Worm (Caenorhabditis elegans): Measurements from ENCODE around the gene srh-171.

srh-171 gene

DNA sequence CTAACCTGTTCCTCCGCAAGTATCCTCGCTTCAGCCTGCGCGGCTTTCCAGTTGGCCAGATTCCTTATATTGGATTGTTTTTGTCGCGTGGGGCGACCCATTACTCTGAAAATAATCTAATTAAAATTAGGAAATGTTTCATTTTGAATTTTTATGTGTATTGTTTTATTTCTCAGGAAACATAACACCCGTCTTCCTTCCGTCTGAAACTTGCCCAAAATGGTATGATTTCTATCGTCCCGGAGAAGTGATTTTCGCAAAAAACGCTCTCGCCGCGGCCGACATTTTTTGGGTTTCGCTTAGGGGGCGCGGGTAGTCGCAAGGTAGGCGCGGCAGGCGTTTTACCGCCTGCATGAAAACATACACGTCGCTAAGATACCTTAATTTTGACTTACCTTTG is 20.7 kb downstream of the srh-171 start, which contains the start of gene clec-260:
Gene clec-260 (minus strand): TSS at position 101 of the 400 bp plus-strand sequence.
- TF ChIP-seq ceh-13 (GFP tag; optimal IDR thresholded peaks at IDR 0.05) (no peak), F13C5.2 (tag; optimal IDR thresholded peaks at IDR 0.05) (no peak), ama-1 (optimal IDR thresholded peaks at IDR 0.05) (no peak), sea-1 (GFP tag; conservative IDR thresholded peaks at IDR 0.05) (no peak), pes-1 (GFP tag; IDR thresholded peaks at IDR 0.05) (no peak), hnd-1 (tag; optimal IDR thresholded peaks at IDR 0.05) (no peak), hmbx-1 (tag; optimal IDR thresholded peaks at IDR 0.05) (no peak), tbx-37 (GFP tag; conservative IDR thresholded peaks at IDR 0.05) (no peak), tra-4 (tag; optimal IDR thresholded peaks at IDR 0.05) (no peak), tbx-11 (GFP tag; IDR thresholded peaks at IDR 0.05) (no peak), ceh-36 (tag; optimal IDR thresholded peaks at IDR 0.05) (no peak), aly-1 (tag; optimal IDR thresholded peaks at IDR 0.05) (no peak), flt-1 (GFP tag; IDR thresholded peaks at IDR 0.05) (no peak), ets-7 (tag; optimal IDR thresholded peaks at IDR 0.05) (no peak), scrt-1 (GFP tag; IDR thresholded peaks at IDR 0.05) (no peak), B0310.2 (tag; optimal IDR thresholded peaks at IDR 0.05) (no peak)

DNA sequence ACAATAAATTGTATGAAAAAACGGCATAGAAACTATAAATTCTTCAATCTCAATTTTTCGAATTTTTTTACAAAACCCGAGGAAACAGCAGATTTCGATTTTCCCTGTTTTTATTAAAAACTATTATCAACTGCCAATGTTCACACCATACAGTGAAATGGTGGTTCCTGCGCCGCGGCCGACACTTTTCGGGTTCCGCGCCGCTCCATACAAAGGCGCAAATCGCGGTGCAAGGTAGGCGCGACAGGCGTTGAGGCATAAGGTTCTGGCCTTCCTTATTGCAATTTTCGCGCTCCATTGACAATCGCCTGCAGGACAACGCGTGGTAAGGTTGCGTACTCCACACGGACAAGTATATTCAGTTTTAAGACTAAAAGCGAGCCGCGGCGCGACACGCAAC is 21.3 kb downstream of the srh-171 start:
- no peak for TF ChIP-seq ama-1 (optimal IDR thresholded peaks at IDR 0.05)
- no peak for TF ChIP-seq F13C5.2 (tag; optimal IDR thresholded peaks at IDR 0.05)
- no peak for TF ChIP-seq flt-1 (GFP tag; IDR thresholded peaks at IDR 0.05)
- no peak for TF ChIP-seq sea-1 (GFP tag; conservative IDR thresholded peaks at IDR 0.05)
- no peak for TF ChIP-seq pes-1 (GFP tag; IDR thresholded peaks at IDR 0.05)
- TF ChIP-seq ceh-13 (GFP tag; optimal IDR thresholded peaks at IDR 0.05), result no peak
- no peak for TF ChIP-seq ets-7 (tag; optimal IDR thresholded peaks at IDR 0.05)
- no peak for TF ChIP-seq tbx-37 (GFP tag; conservative IDR thresholded peaks at IDR 0.05)
- no peak for TF ChIP-seq scrt-1 (GFP tag; IDR thresholded peaks at IDR 0.05)
- TF ChIP-seq hmg-4 (GFP tag; optimal IDR thresholded peaks at IDR 0.05), result no peak
- TF ChIP-seq aly-1 (tag; optimal IDR thresholded peaks at IDR 0.05), result no peak
- TF ChIP-seq tbx-11 (GFP tag; IDR thresholded peaks at IDR 0.05), result no peak
- no peak for TF ChIP-seq B0310.2 (tag; optimal IDR thresholded peaks at IDR 0.05)
- TF ChIP-seq ceh-36 (tag; optimal IDR thresholded peaks at IDR 0.05), result no peak
- no peak for TF ChIP-seq hmbx-1 (tag; optimal IDR thresholded peaks at IDR 0.05)
- no peak for TF ChIP-seq hnd-1 (tag; optimal IDR thresholded peaks at IDR 0.05)
- TF ChIP-seq tra-4 (tag; optimal IDR thresholded peaks at IDR 0.05), result no peak

DNA sequence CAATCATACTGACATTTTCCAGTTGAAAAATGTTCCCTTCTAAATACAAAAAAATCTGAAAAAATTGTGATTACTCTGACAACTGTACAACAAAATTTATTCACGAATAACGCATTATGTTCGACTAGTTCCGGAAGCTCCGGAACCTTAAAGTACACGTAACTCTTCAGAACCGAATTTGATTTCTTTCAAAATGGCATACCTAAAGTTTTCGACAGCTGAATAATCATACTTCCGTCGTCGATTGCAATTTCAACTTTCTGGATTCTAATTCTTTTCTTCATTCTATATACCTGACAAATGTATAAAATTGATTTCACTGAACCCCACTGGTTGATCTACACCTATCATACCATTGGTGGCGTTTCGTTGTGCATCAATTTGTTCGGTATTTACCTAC is 22.2 kb downstream of the srh-171 start, which contains the start of gene sri-67:
Gene sri-67 (plus strand): TSS at position 301 of the 400 bp plus-strand sequence.
- TF ChIP-seq ceh-13 (GFP tag; optimal IDR thresholded peaks at IDR 0.05) (no peak), tra-4 (tag; optimal IDR thresholded peaks at IDR 0.05) (no peak), sea-1 (GFP tag; conservative IDR thresholded peaks at IDR 0.05) (no peak), B0310.2 (tag; optimal IDR thresholded peaks at IDR 0.05) (no peak), tbx-11 (GFP tag; IDR thresholded peaks at IDR 0.05) (no peak), scrt-1 (GFP tag; IDR thresholded peaks at IDR 0.05) (no peak), ets-7 (tag; optimal IDR thresholded peaks at IDR 0.05) (no peak), pes-1 (GFP tag; IDR thresholded peaks at IDR 0.05) (no peak), hmg-4 (GFP tag; optimal IDR thresholded peaks at IDR 0.05) (no peak), ceh-36 (tag; optimal IDR thresholded peaks at IDR 0.05) (no peak), aly-1 (tag; optimal IDR thresholded peaks at IDR 0.05) (no peak), hnd-1 (tag; optimal IDR thresholded peaks at IDR 0.05) (no peak), F13C5.2 (tag; optimal IDR thresholded peaks at IDR 0.05) (no peak), ama-1 (optimal IDR thresholded peaks at IDR 0.05) (no peak)

DNA sequence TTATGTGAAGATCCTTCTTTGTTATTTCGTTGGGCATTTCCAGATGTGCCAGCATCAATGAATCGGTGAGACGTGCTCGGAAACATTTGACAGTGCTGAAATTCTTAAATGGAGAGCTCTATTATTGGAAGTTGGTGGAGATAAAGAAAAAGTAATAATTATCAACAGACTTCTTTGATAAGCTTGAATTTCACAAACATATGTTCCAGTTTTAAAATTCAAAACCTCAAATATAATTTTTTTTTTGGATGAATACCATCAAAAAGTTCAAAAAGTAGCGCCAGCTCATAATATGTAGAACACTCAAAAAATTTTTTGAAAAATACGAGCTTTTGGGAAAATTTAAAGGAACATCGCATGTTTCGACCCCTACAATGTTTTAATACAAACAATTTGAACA is 28.6 kb downstream of the srh-171 start, which contains the start of gene Y60A3A.25:
Gene Y60A3A.25 (minus strand): TSS at position 101 of the 400 bp plus-strand sequence.
- TF ChIP-seq hnd-1 (tag; optimal IDR thresholded peaks at IDR 0.05), result no peak
- no peak for TF ChIP-seq flt-1 (GFP tag; IDR thresholded peaks at IDR 0.05)
- no peak for TF ChIP-seq F13C5.2 (tag; optimal IDR thresholded peaks at IDR 0.05)
- TF ChIP-seq ets-7 (tag; optimal IDR thresholded peaks at IDR 0.05), result no peak
- no peak for TF ChIP-seq scrt-1 (GFP tag; IDR thresholded peaks at IDR 0.05)
- TF ChIP-seq pes-1 (GFP tag; IDR thresholded peaks at IDR 0.05), result no peak
- TF ChIP-seq tra-4 (tag; optimal IDR thresholded peaks at IDR 0.05), result no peak

DNA sequence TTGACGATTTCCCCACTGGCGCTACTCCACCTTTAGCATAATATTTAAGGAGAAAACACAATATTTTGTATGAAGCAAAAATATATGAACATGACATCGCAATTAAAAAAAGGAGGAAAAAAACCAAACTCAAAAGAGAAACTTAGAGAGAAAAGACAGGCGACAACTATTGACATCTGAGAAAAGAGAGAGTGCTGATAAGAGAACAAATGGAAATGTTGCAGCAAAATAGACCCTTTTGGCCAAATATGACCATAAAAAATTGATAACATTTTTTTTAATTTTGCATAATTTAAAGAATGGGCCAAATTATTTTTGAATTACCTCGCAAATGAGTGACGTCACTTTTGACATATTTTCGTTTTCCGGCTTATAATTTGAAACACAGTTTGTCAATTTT is 29.2 kb downstream of the srh-171 start:
- TF ChIP-seq hnd-1 (tag; optimal IDR thresholded peaks at IDR 0.05) (no peak), pes-1 (GFP tag; IDR thresholded peaks at IDR 0.05) (no peak), ceh-13 (GFP tag; optimal IDR thresholded peaks at IDR 0.05) (no peak), F13C5.2 (tag; optimal IDR thresholded peaks at IDR 0.05) (no peak), tbx-37 (GFP tag; conservative IDR thresholded peaks at IDR 0.05) (no peak), ama-1 (optimal IDR thresholded peaks at IDR 0.05) (no peak), sea-1 (GFP tag; conservative IDR thresholded peaks at IDR 0.05) (no peak), hmg-4 (GFP tag; optimal IDR thresholded peaks at IDR 0.05) (no peak), scrt-1 (GFP tag; IDR thresholded peaks at IDR 0.05) (no peak), hmbx-1 (tag; optimal IDR thresholded peaks at IDR 0.05) (no peak), B0310.2 (tag; optimal IDR thresholded peaks at IDR 0.05) (no peak), tbx-11 (GFP tag; IDR thresholded peaks at IDR 0.05) (no peak), flt-1 (GFP tag; IDR thresholded peaks at IDR 0.05) (no peak), aly-1 (tag; optimal IDR thresholded peaks at IDR 0.05) (no peak), tra-4 (tag; optimal IDR thresholded peaks at IDR 0.05) (no peak), ets-7 (tag; optimal IDR thresholded peaks at IDR 0.05) (no peak)

DNA sequence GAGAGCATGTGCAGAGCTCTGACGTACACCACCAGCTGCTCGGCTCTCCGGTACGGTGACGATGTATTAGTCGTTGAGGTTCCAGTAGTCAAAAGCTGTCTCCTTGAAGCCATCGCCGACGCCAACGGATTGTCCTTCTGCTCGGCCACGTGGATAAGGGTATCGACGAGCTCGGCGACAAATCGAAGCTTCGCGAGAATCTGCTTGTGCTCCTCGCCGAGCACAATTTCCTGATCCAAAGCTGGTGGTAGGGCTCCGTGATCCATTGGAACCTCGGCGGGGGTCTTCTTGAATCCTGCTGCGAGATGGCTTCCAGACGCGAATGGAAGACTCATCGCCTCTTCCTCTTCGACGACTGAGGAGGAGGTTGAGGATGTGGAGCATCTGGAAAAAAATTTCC is 32.0 kb downstream of the srh-171 start:
- no peak for TF ChIP-seq ceh-36 (tag; optimal IDR thresholded peaks at IDR 0.05)
- TF ChIP-seq aly-1 (tag; optimal IDR thresholded peaks at IDR 0.05), result no peak
- no peak for TF ChIP-seq scrt-1 (GFP tag; IDR thresholded peaks at IDR 0.05)
- TF ChIP-seq hmg-4 (GFP tag; optimal IDR thresholded peaks at IDR 0.05), result no peak
- no peak for TF ChIP-seq tbx-11 (GFP tag; IDR thresholded peaks at IDR 0.05)
- TF ChIP-seq ceh-13 (GFP tag; optimal IDR thresholded peaks at IDR 0.05), result no peak
- no peak for TF ChIP-seq tra-4 (tag; optimal IDR thresholded peaks at IDR 0.05)

DNA sequence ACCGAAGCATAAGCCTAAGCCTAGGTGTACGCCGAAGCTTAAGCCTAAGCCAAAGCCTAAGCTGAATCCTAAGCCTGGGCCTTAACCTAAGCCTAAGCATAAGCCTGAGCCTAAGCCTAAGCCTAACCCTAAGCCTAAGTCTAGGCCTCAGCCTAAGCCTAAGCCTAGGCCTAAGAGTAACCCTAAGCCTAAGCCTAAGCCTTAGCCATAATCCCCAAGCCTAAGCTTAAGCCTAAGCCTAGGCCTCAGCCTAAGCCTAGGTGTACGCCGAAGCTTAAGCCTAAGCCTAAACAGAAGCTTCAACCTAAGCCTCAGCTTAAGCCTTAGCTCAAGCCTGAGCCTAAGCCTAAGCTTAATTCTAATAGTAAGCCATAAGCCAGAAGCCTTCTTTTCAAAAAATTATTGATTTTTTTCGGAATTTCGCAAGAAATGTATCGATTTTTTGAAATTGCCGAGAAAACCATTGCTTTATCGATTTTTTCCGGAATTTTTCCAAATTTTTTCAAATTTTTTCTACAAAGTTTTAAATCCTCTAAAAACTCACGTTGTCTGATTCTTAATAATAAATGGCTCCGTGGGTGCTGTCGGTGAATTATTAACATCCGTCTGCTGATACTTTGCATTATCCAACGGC is 32.8 kb downstream of the srh-171 start:
- TF ChIP-seq ceh-13 (GFP tag; optimal IDR thresholded peaks at IDR 0.05) (no peak), pes-1 (GFP tag; IDR thresholded peaks at IDR 0.05) (no peak), ama-1 (optimal IDR thresholded peaks at IDR 0.05) (peak; percentile 13), ceh-36 (tag; optimal IDR thresholded peaks at IDR 0.05) (peak; percentile 93), hmbx-1 (tag; optimal IDR thresholded peaks at IDR 0.05) (no peak)
